Worm (Caenorhabditis elegans) whole organism, late embryonic: ENCODE data around the gene F55C9.5.
"Not testable (repeated sequence)": the region's sequence is repeated elsewhere in the genome, so short reads cannot be mapped to it uniquely, and the experiment has no call there.

Experiments used
- F13H6.1 ChIP-seq: sonication (generic microtip); optimal IDR thresholded peaks from 2 replicates; lab custom pipeline; 2016; ENCODE audit warnings: missing genetic modification characterization, missing compliant biosample characterization
- K02D7.2 ChIP-seq: sonication (generic microtip); optimal IDR thresholded peaks from 2 replicates; lab custom pipeline; 2017; ENCODE audit warnings: mild to moderate bottlenecking, missing genetic modification characterization, missing compliant biosample characterization
- T23F11.4 ChIP-seq: fragments of 200-800 bp; sonication (Bioruptor generic); optimal IDR thresholded peaks from 2 replicates; lab custom pipeline; 2018; ENCODE audit warnings: mild to moderate bottlenecking, missing genetic modification characterization, missing compliant biosample characterization
- Y22D7AL.16 ChIP-seq: sonication (generic microtip); optimal IDR thresholded peaks from 2 replicates; lab custom pipeline; 2016; ENCODE audit warnings: missing genetic modification characterization, missing compliant biosample characterization
- ahr-1 ChIP-seq: sonication (generic microtip); optimal IDR thresholded peaks from 2 replicates; lab custom pipeline; 2016; ENCODE audit warnings: missing genetic modification characterization, missing compliant biosample characterization
- ama-1 ChIP-seq: fragments of 150-350 bp; optimal IDR thresholded peaks from 2 replicates; lab custom pipeline; 2014
- ceh-14 ChIP-seq: sonication (generic microtip); optimal IDR thresholded peaks from 2 replicates; lab custom pipeline; 2016; ENCODE audit warnings: missing genotype, missing genetic modification characterization, missing compliant biosample characterization
- ceh-18 ChIP-seq: sonication (generic microtip); optimal IDR thresholded peaks from 2 replicates; lab custom pipeline; 2016; ENCODE audit warnings: missing genetic modification characterization, missing compliant biosample characterization
- ceh-19 ChIP-seq: fragments of 200-800 bp; sonication (Bioruptor generic); optimal IDR thresholded peaks from 2 replicates; lab custom pipeline; 2018; ENCODE audit warnings: mild to moderate bottlenecking, missing genetic modification characterization, missing compliant biosample characterization
- ceh-2 ChIP-seq: sonication (generic microtip); optimal IDR thresholded peaks from 2 replicates; lab custom pipeline; 2016; ENCODE audit warnings: missing genotype, missing genetic modification characterization, missing compliant biosample characterization
- ceh-31 ChIP-seq: sonication (generic microtip); optimal IDR thresholded peaks from 2 replicates; lab custom pipeline; 2016; ENCODE audit warnings: missing genetic modification characterization, missing compliant biosample characterization
- ceh-48 ChIP-seq: sonication (generic microtip); optimal IDR thresholded peaks from 2 replicates; lab custom pipeline; 2016; ENCODE audit warnings: missing genetic modification characterization, inconsistent platforms, missing compliant biosample characterization
- ceh-6 ChIP-seq: fragments of 200-800 bp; sonication (Bioruptor generic); optimal IDR thresholded peaks from 2 replicates; lab custom pipeline; 2018; ENCODE audit warnings: mild to moderate bottlenecking, missing genetic modification characterization, missing compliant biosample characterization
- eyg-1 ChIP-seq: sonication (generic microtip); optimal IDR thresholded peaks from 2 replicates; lab custom pipeline; 2016; ENCODE audit warnings: missing genotype, missing genetic modification characterization, missing compliant biosample characterization
- fkh-10 ChIP-seq: fragments of 150-350 bp; optimal IDR thresholded peaks from 2 replicates; lab custom pipeline; 2014; ENCODE audit warnings: missing biosample characterization, missing genetic modification reagents, missing genetic modification characterization
- gmeb-2 ChIP-seq: sonication (generic microtip); optimal IDR thresholded peaks from 2 replicates; lab custom pipeline; 2016; ENCODE audit warnings: missing genetic modification characterization, inconsistent platforms, missing compliant biosample characterization
- lim-6 ChIP-seq: sonication (generic microtip); optimal IDR thresholded peaks from 2 replicates; lab custom pipeline; 2016; ENCODE audit warnings: missing genetic modification characterization, missing compliant biosample characterization
- lin-11 ChIP-seq: fragments of 200-800 bp; sonication (Bioruptor generic); optimal IDR thresholded peaks from 2 replicates; lab custom pipeline; 2018; ENCODE audit warnings: mild to moderate bottlenecking, missing genetic modification characterization, missing compliant biosample characterization
- madf-2 ChIP-seq: sonication (generic microtip); optimal IDR thresholded peaks from 2 replicates; lab custom pipeline; 2017; ENCODE audit warnings: missing genetic modification characterization, missing compliant biosample characterization
- mec-3 ChIP-seq: sonication (generic microtip); optimal IDR thresholded peaks from 2 replicates; lab custom pipeline; 2016; ENCODE audit warnings: borderline replicate concordance, missing genetic modification characterization, missing compliant biosample characterization
- npax-4 ChIP-seq: sonication (generic microtip); optimal IDR thresholded peaks from 2 replicates; lab custom pipeline; 2016; ENCODE audit warnings: missing genetic modification characterization, missing compliant biosample characterization
- pat-9 ChIP-seq: fragments of 200-800 bp; sonication (Bioruptor generic); optimal IDR thresholded peaks from 2 replicates; lab custom pipeline; 2018; ENCODE audit warnings: mild to moderate bottlenecking, missing genetic modification characterization, moderate library complexity, missing compliant biosample characterization
- pax-1 ChIP-seq: fragments of 150-350 bp; optimal IDR thresholded peaks from 2 replicates; lab custom pipeline; 2014; ENCODE audit warnings: missing biosample characterization, missing genetic modification characterization
- pha-2 ChIP-seq: sonication (generic microtip); optimal IDR thresholded peaks from 2 replicates; lab custom pipeline; 2017; ENCODE audit warnings: mild to moderate bottlenecking, missing genetic modification characterization, missing compliant biosample characterization
- pqm-1 ChIP-seq: sonication (generic microtip); optimal IDR thresholded peaks from 2 replicates; lab custom pipeline; 2016; ENCODE audit warnings: missing genetic modification characterization, missing compliant biosample characterization
- ref-2 ChIP-seq: sonication (generic microtip); optimal IDR thresholded peaks from 2 replicates; lab custom pipeline; 2016; ENCODE audit warnings: missing genetic modification characterization, missing compliant biosample characterization
- sdc-2 ChIP-seq: sonication (generic microtip); optimal IDR thresholded peaks from 2 replicates; lab custom pipeline; 2016; ENCODE audit warnings: missing genotype, missing genetic modification characterization, missing compliant biosample characterization
- sox-2 ChIP-seq: fragments of 200-800 bp; sonication (Bioruptor generic); IDR thresholded peaks from 2 replicates; pipeline ENCODE4 v1.3.6; 2022; ENCODE audit warnings: missing genetic modification reagents, missing genetic modification characterization, missing compliant biosample characterization
- ttx-3 ChIP-seq: sonication (generic microtip); optimal IDR thresholded peaks from 2 replicates; lab custom pipeline; 2016; ENCODE audit warnings: missing genetic modification reagents, missing genetic modification characterization, missing compliant biosample characterization
- unc-3 ChIP-seq, 2 experiments: fragments of 200-800 bp in 1 of 2; sonication (Bioruptor generic) in 1 of 2; sonication (generic microtip) in 1 of 2; conservative IDR thresholded peaks in 1 of 2; optimal IDR thresholded peaks in 1 of 2; 2 replicates each; pipeline versions ENCODE4 v1.3.6 to Lab custom; 2016 to 2022; ENCODE audit warnings: missing compliant biosample characterization in 2 of 2, missing genetic modification characterization in 2 of 2, missing genetic modification reagents in 1 of 2
- unc-55 ChIP-seq: sonication (generic microtip); optimal IDR thresholded peaks from 2 replicates; lab custom pipeline; 2017; ENCODE audit warnings: missing biosample characterization, missing genetic modification reagents, missing genetic modification characterization
- unc-86 ChIP-seq: sonication (generic microtip); optimal IDR thresholded peaks from 2 replicates; lab custom pipeline; 2016; ENCODE audit warnings: missing genetic modification characterization, missing compliant biosample characterization
- zip-5 ChIP-seq: sonication (generic microtip); optimal IDR thresholded peaks from 2 replicates; lab custom pipeline; 2016; ENCODE audit warnings: missing genetic modification characterization, missing compliant biosample characterization

The F55C9.5 gene

DNA sequence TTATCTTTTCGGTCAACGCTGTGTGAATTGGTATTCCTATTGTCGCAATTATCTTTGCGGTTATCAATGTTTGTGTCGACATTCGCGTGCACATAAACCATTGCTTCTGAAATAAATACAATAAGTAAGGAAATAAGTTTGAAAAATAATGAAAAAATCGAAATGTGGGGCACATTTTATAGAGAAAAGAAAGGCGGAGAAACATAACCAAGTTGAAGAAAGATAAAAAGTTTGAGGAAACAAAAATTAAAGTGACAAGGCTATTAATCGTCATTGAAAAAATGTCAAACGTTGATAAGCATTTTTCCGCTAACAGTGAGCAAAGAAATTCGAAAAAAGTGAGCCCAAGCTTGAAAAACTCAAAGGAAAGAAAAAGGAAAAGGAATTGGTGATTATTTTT, 29.5 kb upstream of the F55C9.5 start, which contains the start of gene C43D7.4:
C43D7.4 (minus strand) TSS at position 101 of the 400 bp plus-strand sequence.
- TF ChIP-seq ceh-48 (no peak), ahr-1 (no peak), ceh-31 (no peak)

DNA sequence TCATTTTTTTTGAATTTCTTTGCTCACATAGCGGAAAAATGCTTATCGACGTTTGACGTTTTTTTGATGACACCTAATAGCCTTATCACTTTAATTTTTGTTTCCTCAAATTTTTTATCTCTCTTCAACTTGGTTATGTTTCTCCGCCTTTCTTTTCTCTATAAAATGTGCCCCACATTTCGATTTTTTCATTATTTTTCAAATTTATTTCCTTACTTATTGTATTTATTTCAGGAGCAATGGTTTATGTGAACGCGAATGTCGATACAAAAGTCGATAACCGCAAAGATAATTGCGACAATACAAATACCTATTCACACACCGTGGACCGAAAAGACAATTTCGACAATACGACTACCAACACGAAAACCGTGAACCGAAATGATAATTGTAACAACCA, 27.5 kb upstream of the F55C9.5 start, which contains the start of gene sdz-6:
sdz-6 (plus strand) TSS at position 229 of the 400 bp plus-strand sequence.
- no peak for TF ChIP-seq mec-3 (tag; lab: Kevin White, UChicago)
- TF ChIP-seq ceh-19 (GFP tag; lab: Kevin White, UChicago) = no peak
- no peak for TF ChIP-seq eyg-1 (tag; lab: Kevin White, UChicago)
- TF ChIP-seq F13H6.1 (tag; lab: Kevin White, UChicago) = no peak
- no peak for TF ChIP-seq ahr-1
- TF ChIP-seq pqm-1 (tag; lab: Kevin White, UChicago) = no peak
- TF ChIP-seq pha-2 = no peak
- no peak for TF ChIP-seq unc-86 (tag; lab: Kevin White, UChicago)
- no peak for TF ChIP-seq lin-11 (tag; lab: Kevin White, UChicago)
- no peak for TF ChIP-seq gmeb-2 (tag; lab: Kevin White, UChicago)
- TF ChIP-seq ama-1 = no peak
- no peak for TF ChIP-seq ttx-3 (tag; lab: Kevin White, UChicago)
- no peak for TF ChIP-seq unc-55 (GFP tag; lab: Kevin White, UChicago)
- no peak for TF ChIP-seq ceh-6 (GFP tag; lab: Kevin White, UChicago)
- no peak for TF ChIP-seq sdc-2 (tag; lab: Kevin White, UChicago)
- no peak for TF ChIP-seq ref-2 (tag; lab: Kevin White, UChicago)
- TF ChIP-seq T23F11.4 (GFP tag; lab: Kevin White, UChicago) = no peak
- TF ChIP-seq pax-1 (tag; lab: Kevin White, UChicago) = no peak
- no peak for TF ChIP-seq unc-3 (GFP tag; conservative IDR thresholded peaks at IDR 0.05; lab: Robert Waterston, UW)
- TF ChIP-seq unc-3 (tag; optimal IDR thresholded peaks at IDR 0.05; lab: Kevin White, UChicago) = no peak

- TF ChIP-seq pha-2 = no peak
- TF ChIP-seq ceh-14 (tag; lab: Kevin White, UChicago) = no peak
- TF ChIP-seq ceh-2 = no peak
- no peak for TF ChIP-seq Y22D7AL.16 (tag; lab: Kevin White, UChicago)
- no peak for TF ChIP-seq zip-5 (tag; lab: Kevin White, UChicago)
- TF ChIP-seq ceh-18 = no peak
- TF ChIP-seq lim-6 (tag; lab: Kevin White, UChicago) = no peak
- TF ChIP-seq unc-55 (GFP tag; lab: Kevin White, UChicago) = no peak
- TF ChIP-seq ceh-6 (GFP tag; lab: Kevin White, UChicago) = no peak
- no peak for TF ChIP-seq madf-2
- no peak for TF ChIP-seq ahr-1
- no peak for TF ChIP-seq fkh-10 (GFP tag; lab: Kevin White, UChicago)
- no peak for TF ChIP-seq npax-4 (tag; lab: Kevin White, UChicago)
Measured at ce11 chrV:19319460-19319995, 26.6 kb upstream of the F55C9.5 start, which contains the start of gene C43D7.7. TSS of gene C43D7.7 (minus strand) at chrV:19319510.

DNA sequence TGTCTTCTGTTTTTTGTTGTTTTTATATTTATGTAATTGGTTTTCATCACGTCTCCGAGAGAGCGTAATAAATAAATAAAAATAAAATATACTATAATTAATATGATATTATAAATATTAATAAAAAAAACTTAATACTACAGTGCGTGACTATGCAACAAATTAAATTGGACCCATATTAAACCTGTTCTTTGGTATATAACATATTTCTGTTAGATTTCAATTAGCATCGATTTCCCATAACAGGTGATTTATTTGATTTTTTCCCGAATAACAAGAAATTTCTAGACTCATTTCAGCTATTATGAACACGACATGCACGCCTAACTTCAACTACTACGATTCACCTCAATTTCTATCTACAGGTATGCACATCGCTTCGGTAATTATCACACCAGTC, 24.1 kb upstream of the F55C9.5 start, which contains the start of gene srh-208:
srh-208 (plus strand) TSS at position 301 of the 400 bp plus-strand sequence.
- not testable (repeated sequence) for TF ChIP-seq K02D7.2 (tag; lab: Kevin White, UChicago); ceh-31; F13H6.1 (tag; lab: Kevin White, UChicago)
- TF ChIP-seq, all 69 proteins: peak for 0; not testable (repeated sequence) for 69

- TF ChIP-seq eyg-1 (tag; lab: Kevin White, UChicago) (no peak), sox-2 (no peak), pat-9 (tag; lab: Kevin White, UChicago) (no peak)
Measured at ce11 chrV:19312975-19313374, 20.1 kb upstream of the F55C9.5 start, which contains the start of gene fbxb-64. TSS of gene fbxb-64 (plus strand) at chrV:19313275.
